Fruit fly (Drosophila melanogaster): Measurements from ENCODE around the gene CG13992.

dm6 chr2L:5971093-5971808 is 3.7 kb upstream of the CG13992 start:
- no peak for TF ChIP-seq Dfd (GFP tag; optimal IDR thresholded peaks at IDR 0.05)
- no peak for TF ChIP-seq CG13775 (GFP tag; optimal IDR thresholded peaks at IDR 0.05)
- TF ChIP-seq CG7357 (GFP tag; IDR thresholded peaks at IDR 0.05), result no peak
- TF ChIP-seq fu2 (GFP tag; optimal IDR thresholded peaks at IDR 0.05), result no peak
- TF ChIP-seq Mrtf (GFP tag; IDR thresholded peaks at IDR 0.05), result no peak
- no peak for TF ChIP-seq Rx (GFP tag; IDR thresholded peaks at IDR 0.05)
- no peak for TF ChIP-seq luna (GFP tag; optimal IDR thresholded peaks at IDR 0.05)
- TF ChIP-seq repo (GFP tag; optimal IDR thresholded peaks at IDR 0.05), result no peak
- TF ChIP-seq CG32772 (GFP tag; IDR thresholded peaks at IDR 0.05), result no peak
- no peak for TF ChIP-seq Sox102F (GFP tag; optimal IDR thresholded peaks at IDR 0.05)
- TF ChIP-seq ato (GFP tag; IDR thresholded peaks at IDR 0.05; ENCODE audit: partially characterized antibody), result no peak
- TF ChIP-seq CG17359 (tag; optimal IDR thresholded peaks at IDR 0.05), result no peak
- TF ChIP-seq CG12104 (GFP tag; optimal IDR thresholded peaks at IDR 0.05), result no peak
